Fruit fly (Drosophila melanogaster) whole organism, embryonic: ENCODE results near the gene CG5968.

Source experiments
- Abd-B ChIP-seq: fragments of 200-800 bp; sonication (Bioruptor generic); optimal IDR thresholded peaks from 2 replicates; lab custom pipeline; 2018; ENCODE audit warnings: missing biosample characterization, mild to moderate bottlenecking, missing genetic modification characterization, moderate library complexity
- Atf-2 ChIP-seq: fragments of 200-800 bp; sonication (Bioruptor generic); optimal IDR thresholded peaks from 2 replicates; lab custom pipeline; 2016; ENCODE audit warnings: missing biosample characterization, missing genetic modification characterization
- Blimp-1 ChIP-seq: fragments of 200-800 bp; sonication (Bioruptor generic); optimal IDR thresholded peaks from 3 replicates; lab custom pipeline; 2018; ENCODE audit warnings: missing biosample characterization, missing genetic modification characterization, mild to moderate bottlenecking, moderate library complexity, missing genetic modification reagents
- CG1024 ChIP-seq: fragments of 200-800 bp; sonication (Bioruptor generic); IDR thresholded peaks from 2 replicates; pipeline ENCODE4 v1.3.6; 2022; ENCODE audit warnings: missing biosample characterization, missing genetic modification characterization
- CG10366 ChIP-seq: fragments of 200-800 bp; sonication (Bioruptor generic); IDR thresholded peaks from 2 replicates; pipeline ENCODE4 v1.3.6; 2022; ENCODE audit warnings: missing biosample characterization, missing genetic modification characterization
- CG11398 ChIP-seq: fragments of 200-800 bp; sonication (Bioruptor generic); optimal IDR thresholded peaks from 2 replicates; lab custom pipeline; 2016; ENCODE audit warnings: missing biosample characterization, missing genetic modification characterization
- CG12155 ChIP-seq: fragments of 200-800 bp; sonication (Bioruptor generic); optimal IDR thresholded peaks from 3 replicates; lab custom pipeline; 2016; ENCODE audit warnings: missing biosample characterization, missing genetic modification characterization
- CG1233 ChIP-seq: fragments of 200-800 bp; sonication (Bioruptor generic); optimal IDR thresholded peaks from 4 replicates; lab custom pipeline; 2018; ENCODE audit warnings: missing biosample characterization, mild to moderate bottlenecking, missing genetic modification characterization
- CG12659 ChIP-seq: fragments of 200-800 bp; sonication (Bioruptor generic); optimal IDR thresholded peaks from 3 replicates; lab custom pipeline; 2017; ENCODE audit warnings: mild to moderate bottlenecking, missing biosample characterization, missing genetic modification reagents, missing genetic modification characterization
- CG16779 ChIP-seq: fragments of 200-800 bp; sonication (Bioruptor generic); IDR thresholded peaks from 2 replicates; pipeline ENCODE4 v1.3.6; 2022; ENCODE audit warnings: missing biosample characterization, missing genetic modification characterization
- CG17568 ChIP-seq: fragments of 200-800 bp; sonication (Bioruptor generic); optimal IDR thresholded peaks from 2 replicates; lab custom pipeline; 2018; ENCODE audit warnings: missing biosample characterization, mild to moderate bottlenecking, missing genetic modification characterization, moderate library complexity
- CG17829 ChIP-seq: fragments of 200-800 bp; optimal IDR thresholded peaks from 2 replicates; lab custom pipeline; 2019; ENCODE audit warnings: missing biosample characterization, mild to moderate bottlenecking, missing genetic modification characterization, moderate library complexity
- CG1792 ChIP-seq: fragments of 200-800 bp; sonication (Bioruptor generic); optimal IDR thresholded peaks from 2 replicates; lab custom pipeline; 2016; ENCODE audit warnings: missing biosample characterization, missing genetic modification characterization
- CG2129 ChIP-seq: fragments of 200-800 bp; sonication (Bioruptor generic); IDR thresholded peaks from 2 replicates; pipeline ENCODE4 v1.3.6; 2022; ENCODE audit warnings: missing biosample characterization, missing genetic modification characterization; ENCODE audit not compliant: partially characterized antibody
- CG30020 ChIP-seq: fragments of 200-800 bp; optimal IDR thresholded peaks from 2 replicates; lab custom pipeline; 2019; ENCODE audit warnings: missing biosample characterization, mild to moderate bottlenecking, missing genetic modification characterization, moderate library complexity
- CG3726 ChIP-seq: fragments of 200-800 bp; sonication (Bioruptor generic); IDR thresholded peaks from 3 replicates; pipeline ENCODE4, ENCODE4 v1.3.6; 2022; ENCODE audit warnings: missing biosample characterization, missing genetic modification characterization
- CG4404 ChIP-seq: fragments of 200-800 bp; sonication (Bioruptor generic); IDR thresholded peaks from 2 replicates; pipeline ENCODE4 v1.3.6; 2022; ENCODE audit warnings: missing biosample characterization, missing genetic modification characterization
- CG6813 ChIP-seq: fragments of 200-800 bp; sonication (Bioruptor generic); optimal IDR thresholded peaks from 2 replicates; lab custom pipeline; 2017; ENCODE audit warnings: missing biosample characterization, missing genetic modification characterization, mild to moderate bottlenecking, moderate library complexity, missing genetic modification reagents
- CG8359 ChIP-seq: fragments of 200-800 bp; sonication (Bioruptor generic); optimal IDR thresholded peaks from 2 replicates; lab custom pipeline; 2017; ENCODE audit warnings: missing biosample characterization, mild to moderate bottlenecking, missing genetic modification characterization, borderline replicate concordance
- CG9817 ChIP-seq: fragments of 200-800 bp; sonication (Bioruptor generic); optimal IDR thresholded peaks from 2 replicates; lab custom pipeline; 2018; ENCODE audit warnings: missing biosample characterization, mild to moderate bottlenecking, missing genetic modification characterization, moderate library complexity
- Dbx ChIP-seq: fragments of 200-800 bp; sonication (Bioruptor generic); IDR thresholded peaks from 3 replicates; pipeline ENCODE4 v1.3.6; 2022; ENCODE audit warnings: missing biosample characterization, missing genetic modification characterization
- Doc2 ChIP-seq: fragments of 200-800 bp; sonication (Bioruptor generic); IDR thresholded peaks from 2 replicates; pipeline ENCODE4 v1.3.6; 2022; ENCODE audit warnings: missing biosample characterization, missing genetic modification characterization
- Drgx ChIP-seq: fragments of 200-800 bp; sonication (Bioruptor generic); IDR thresholded peaks from 2 replicates; pipeline ENCODE4 v1.3.6; 2022; ENCODE audit warnings: missing biosample characterization, missing genetic modification characterization
- E2f2 ChIP-seq: fragments of 200-800 bp; sonication (Bioruptor generic); IDR thresholded peaks from 2 replicates; pipeline ENCODE4 v1.3.6; 2022; ENCODE audit warnings: missing biosample characterization, missing genetic modification characterization
- GATAe ChIP-seq: fragments of 200-800 bp; sonication (Bioruptor generic); conservative IDR thresholded peaks from 2 replicates; pipeline ENCODE4 v1.3.6; 2022; ENCODE audit warnings: missing biosample characterization, missing genetic modification characterization
- Hr51 ChIP-seq, 2 experiments: fragments of 200-800 bp; sonication (Bioruptor generic); optimal IDR thresholded peaks; 2 replicates in 1 of 2; 3 replicates in 1 of 2; lab custom pipeline; 2016 to 2018; ENCODE audit warnings: missing biosample characterization in 2 of 2, missing genetic modification characterization in 2 of 2, mild to moderate bottlenecking in 1 of 2, moderate library complexity in 1 of 2
- Hsf ChIP-seq: fragments of 200-800 bp; sonication (Bioruptor generic); optimal IDR thresholded peaks from 3 replicates; lab custom pipeline; 2016; ENCODE audit warnings: missing biosample characterization, missing genetic modification characterization
- MESR4 ChIP-seq: fragments of 200-800 bp; sonication (Bioruptor generic); optimal IDR thresholded peaks from 2 replicates; lab custom pipeline; 2018; ENCODE audit warnings: missing biosample characterization, mild to moderate bottlenecking, missing genetic modification characterization, moderate library complexity
- Mad ChIP-seq: fragments of 200-800 bp; sonication (Bioruptor generic); optimal IDR thresholded peaks from 2 replicates; lab custom pipeline; 2016; ENCODE audit warnings: missing biosample characterization, missing genetic modification characterization
- Six4 ChIP-seq: fragments of 200-800 bp; sonication (Bioruptor generic); optimal IDR thresholded peaks from 2 replicates; lab custom pipeline; 2016; ENCODE audit warnings: missing biosample characterization, missing genetic modification characterization
- Tbp ChIP-seq: fragments of >200 bp; optimal IDR thresholded peaks from 2 replicates; lab custom pipeline; 2018; ENCODE audit warnings: missing biosample characterization, missing genetic modification characterization
- Usf ChIP-seq: fragments of 200-800 bp; sonication (Bioruptor generic); optimal IDR thresholded peaks from 2 replicates; lab custom pipeline; 2017; ENCODE audit warnings: missing genotype, missing biosample characterization, missing genetic modification characterization
- al ChIP-seq: fragments of 200-800 bp; sonication (Bioruptor generic); IDR thresholded peaks from 2 replicates; pipeline ENCODE4 v1.3.6; 2022; ENCODE audit warnings: missing biosample characterization, missing genetic modification characterization
- chif ChIP-seq, 2 experiments: fragments of 200-800 bp; sonication (Bioruptor generic); optimal IDR thresholded peaks; 3 replicates each; lab custom pipeline; 2016; ENCODE audit warnings: missing biosample characterization in 2 of 2, missing genetic modification characterization in 2 of 2
- dpn ChIP-seq, 2 experiments: fragments of 200-800 bp; sonication (Bioruptor generic); optimal IDR thresholded peaks; 3 replicates each; lab custom pipeline; 2016; ENCODE audit warnings: missing biosample characterization in 2 of 2, missing genetic modification characterization in 2 of 2
- emc ChIP-seq: fragments of 200-800 bp; sonication (Bioruptor generic); optimal IDR thresholded peaks from 2 replicates; lab custom pipeline; 2016; ENCODE audit warnings: missing biosample characterization, missing genetic modification characterization
- eyg ChIP-seq: fragments of 200-800 bp; sonication (Bioruptor generic); optimal IDR thresholded peaks from 3 replicates; lab custom pipeline; 2016; ENCODE audit warnings: missing biosample characterization, missing genetic modification characterization
- gcm2 ChIP-seq: fragments of 200-800 bp; sonication (Bioruptor generic); optimal IDR thresholded peaks from 2 replicates; lab custom pipeline; 2016; ENCODE audit warnings: missing biosample characterization, missing genetic modification characterization
- jumu ChIP-seq: fragments of 200-800 bp; sonication (Bioruptor generic); optimal IDR thresholded peaks from 3 replicates; lab custom pipeline; 2016; ENCODE audit warnings: missing biosample characterization, missing genetic modification characterization
- kni ChIP-seq: fragments of 200-800 bp; sonication (Bioruptor generic); optimal IDR thresholded peaks from 3 replicates; lab custom pipeline; 2017; ENCODE audit warnings: mild to moderate bottlenecking, missing biosample characterization, missing genetic modification reagents, missing genetic modification characterization
- nau ChIP-seq: fragments of 200-800 bp; sonication (Bioruptor generic); optimal IDR thresholded peaks from 3 replicates; lab custom pipeline; 2017; ENCODE audit warnings: missing biosample characterization, mild to moderate bottlenecking, missing genetic modification characterization, missing genetic modification reagents
- nom ChIP-seq: fragments of 200-800 bp; sonication (Bioruptor generic); optimal IDR thresholded peaks from 2 replicates; lab custom pipeline; 2017; ENCODE audit warnings: missing biosample characterization, missing genetic modification characterization, mild to moderate bottlenecking, moderate library complexity, missing genetic modification reagents
- oc ChIP-seq: fragments of 200-800 bp; sonication (Bioruptor generic); optimal IDR thresholded peaks from 2 replicates; lab custom pipeline; 2018; ENCODE audit warnings: missing biosample characterization, mild to moderate bottlenecking, missing genetic modification characterization, moderate library complexity
- pan ChIP-seq, 4 experiments: fragments of >200 bp in 3 of 4; fragments of 200-800 bp in 1 of 4; sonication (Bioruptor generic) in 1 of 4; optimal IDR thresholded peaks in 3 of 4; IDR thresholded peaks in 1 of 4; 2 replicates each; pipeline versions ENCODE4 v1.3.6 to Lab custom; 2017 to 2022; ENCODE audit warnings: missing biosample characterization in 2 of 4, missing genetic modification characterization in 2 of 4, mixed read lengths in 1 of 4
- pfk ChIP-seq: fragments of 200-800 bp; sonication (Bioruptor generic); optimal IDR thresholded peaks from 2 replicates; lab custom pipeline; 2018; ENCODE audit warnings: missing biosample characterization, mild to moderate bottlenecking, missing genetic modification characterization, moderate library complexity
- run ChIP-seq: fragments of 200-800 bp; sonication (Bioruptor generic); optimal IDR thresholded peaks from 3 replicates; lab custom pipeline; 2018; ENCODE audit warnings: missing biosample characterization, mild to moderate bottlenecking, missing genetic modification characterization
- sima ChIP-seq: fragments of 200-800 bp; sonication (Bioruptor generic); optimal IDR thresholded peaks from 2 replicates; lab custom pipeline; 2016; ENCODE audit warnings: missing biosample characterization, missing genetic modification characterization
- so ChIP-seq: fragments of 200-800 bp; sonication (Bioruptor generic); IDR thresholded peaks from 3 replicates; pipeline ENCODE4 v1.3.6; 2022; ENCODE audit warnings: missing biosample characterization, missing genetic modification characterization
- sob ChIP-seq: fragments of 200-800 bp; sonication (Bioruptor generic); IDR thresholded peaks from 2 replicates; pipeline ENCODE4 v1.3.6; 2022; ENCODE audit warnings: missing biosample characterization, missing genetic modification characterization
- sqz ChIP-seq: fragments of 200-800 bp; sonication (Bioruptor generic); optimal IDR thresholded peaks from 3 replicates; lab custom pipeline; 2018; ENCODE audit warnings: missing biosample characterization, mild to moderate bottlenecking, missing genetic modification characterization
- wdn ChIP-seq: fragments of 200-800 bp; sonication (Bioruptor generic); IDR thresholded peaks from 2 replicates; pipeline ENCODE4 v1.3.6; 2022; ENCODE audit warnings: missing biosample characterization, missing genetic modification characterization

Gene CG5968

DNA sequence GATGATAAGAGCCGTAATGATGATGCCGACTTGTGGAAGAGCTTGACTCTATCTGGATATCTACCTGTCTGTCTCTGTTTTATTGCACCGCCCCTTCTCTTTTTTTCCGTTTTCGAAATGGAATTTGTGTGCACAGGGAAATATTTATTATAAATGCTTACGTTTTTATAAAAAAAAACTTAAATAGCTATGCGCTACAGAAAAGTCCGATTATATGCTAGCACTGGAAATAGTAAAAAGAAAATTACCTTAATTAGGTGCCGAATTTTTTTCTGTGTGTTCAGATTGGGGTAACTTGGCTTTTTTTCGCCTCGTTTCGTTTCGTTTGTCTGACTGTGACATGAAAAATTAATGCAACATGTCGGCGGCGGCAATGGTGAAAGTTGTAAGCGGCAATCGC is 42.2 kb upstream of the CG5968 start (continued):
- TF ChIP-seq Tbp (GFP tag; lab: Kevin White, UChicago) (no peak), emc (GFP tag; lab: Kevin White, UChicago) (no peak), chif (GFP tag; optimal IDR thresholded peaks at IDR 0.05; lab: Kevin White, UChicago) (peak; percentile 6 to 44), sqz (GFP tag; lab: Kevin White, UChicago) (peak; percentile 63), Atf-2 (GFP tag; lab: Kevin White, UChicago) (no peak), CG17829 (tag; lab: Kevin White, UChicago) (peak; percentile 33), CG12155 (GFP tag; lab: Kevin White, UChicago) (no peak), GATAe (GFP tag; lab: Robert Waterston, UW) (no peak), CG10366 (0 out of 2 replicates have a peak, but pooled peaks have one; percentile 31), Blimp-1 (GFP tag; lab: Kevin White, UChicago) (peak; percentile 83), sob (GFP tag; lab: Robert Waterston, UW) (no peak), Drgx (GFP tag; lab: Robert Waterston, UW) (peak; percentile 84), oc (tag; lab: Kevin White, UChicago) (peak; percentile 82), kni (GFP tag; lab: Kevin White, UChicago) (peak; percentile 12), CG3726 (GFP tag; lab: Robert Waterston, UW) (no peak), CG16779 (GFP tag; lab: Robert Waterston, UW) (no peak), CG6813 (GFP tag; lab: Kevin White, UChicago) (no peak), nom (GFP tag; lab: Kevin White, UChicago) (peak; percentile 44), eyg (GFP tag; lab: Kevin White, UChicago) (no peak), dpn (GFP tag; optimal IDR thresholded peaks at IDR 0.05; lab: Kevin White, UChicago) (peak; percentile 16 to 31), CG17568 (no peak), Mad (GFP tag; lab: Kevin White, UChicago) (no peak), CG1233 (GFP tag; lab: Kevin White, UChicago) (peak; percentile 1), nau (GFP tag; lab: Kevin White, UChicago) (peak; percentile 20), CG1792 (GFP tag; lab: Kevin White, UChicago) (no peak), CG1024 (GFP tag; lab: Robert Waterston, UW) (peak; percentile 56; the same call in 1 of the 2 replicates), jumu (GFP tag; lab: Kevin White, UChicago) (no peak), CG9817 (tag; lab: Kevin White, UChicago) (no peak), Usf (GFP tag; lab: Kevin White, UChicago) (no peak), CG2129 (GFP tag; lab: Robert Waterston, UW) (no peak), Dbx (no peak), Abd-B (peak; percentile 50), CG4404 (GFP tag; lab: Robert Waterston, UW) (no peak), Hsf (GFP tag; lab: Kevin White, UChicago) (peak; percentile 31), gcm2 (GFP tag; lab: Kevin White, UChicago) (no peak), pfk (no peak), CG8359 (peak; percentile 26), CG30020 (no peak), Doc2 (GFP tag; lab: Robert Waterston, UW) (no peak), MESR4 (GFP tag; lab: Kevin White, UChicago) (no peak), Six4 (GFP tag; lab: Kevin White, UChicago) (peak; percentile 37), CG11398 (no peak), CG12659 (no peak), so (no peak), wdn (GFP tag; lab: Robert Waterston, UW) (no peak), pan (optimal IDR thresholded peaks at IDR 0.05; lab: Kevin White, UChicago) (no peak), pan (GFP tag; optimal IDR thresholded peaks at IDR 0.05 in 1 of 2, IDR thresholded peaks at IDR 0.05 in 1 of 2) (peak in 1 of 2 experiments; percentile 68), run (tag; lab: Kevin White, UChicago) (no peak), al (no peak), sima (GFP tag; lab: Kevin White, UChicago) (no peak), E2f2 (GFP tag; lab: Robert Waterston, UW) (no peak), Hr51 (GFP tag; optimal IDR thresholded peaks at IDR 0.05; lab: Kevin White, UChicago) (peak in 1 of 2 experiments; percentile 40)
